Fruit fly (Drosophila melanogaster) whole organism, pupa: ENCODE data around the gene IPIP.

ENCODE experiments used
- CG10348 ChIP-seq: fragments of 200-800 bp; sonication (Bioruptor generic); IDR thresholded peaks from 2 replicates; pipeline ENCODE4 v1.3.6; 2022; ENCODE audit warnings: missing biosample characterization, missing genetic modification characterization
- CG12605 ChIP-seq: fragments of 200-800 bp; sonication (Bioruptor generic); IDR thresholded peaks from 2 replicates; pipeline ENCODE4 v1.3.6; 2022; ENCODE audit warnings: missing biosample characterization, missing genetic modification characterization
- CG13204 ChIP-seq: fragments of 200-800 bp; sonication (Bioruptor generic); optimal IDR thresholded peaks from 2 replicates; lab custom pipeline; 2018; ENCODE audit warnings: missing biosample characterization, mild to moderate bottlenecking, missing genetic modification characterization, moderate library complexity
- CG14655 ChIP-seq: fragments of 200-800 bp; sonication (Bioruptor generic); optimal IDR thresholded peaks from 3 replicates; lab custom pipeline; 2017; ENCODE audit warnings: mild to moderate bottlenecking, missing biosample characterization, missing genetic modification reagents, missing genetic modification characterization
- CG15710 ChIP-seq: fragments of 200-800 bp; sonication (Bioruptor generic); optimal IDR thresholded peaks from 2 replicates; lab custom pipeline; 2018; ENCODE audit warnings: missing biosample characterization, mild to moderate bottlenecking, missing genetic modification characterization, moderate library complexity
- CG17806 ChIP-seq: fragments of 200-800 bp; sonication (Bioruptor generic); optimal IDR thresholded peaks from 2 replicates; lab custom pipeline; 2018; ENCODE audit warnings: missing biosample characterization, mild to moderate bottlenecking, missing genetic modification characterization, moderate library complexity
- CG32121 ChIP-seq: fragments of 200-800 bp; sonication (Bioruptor generic); IDR thresholded peaks from 2 replicates; pipeline ENCODE4 v1.3.6; 2022; ENCODE audit warnings: missing biosample characterization, missing genetic modification characterization
- CG34367 ChIP-seq: fragments of 200-800 bp; sonication (Bioruptor generic); optimal IDR thresholded peaks from 2 replicates; lab custom pipeline; 2018; ENCODE audit warnings: missing biosample characterization, mild to moderate bottlenecking, missing genetic modification characterization
- CG4496 ChIP-seq: fragments of 200-800 bp; sonication (Bioruptor generic); IDR thresholded peaks from 3 replicates; pipeline ENCODE4 v1.3.6; 2022; ENCODE audit warnings: missing biosample characterization, missing genetic modification characterization
- CG8159 ChIP-seq: fragments of 200-800 bp; sonication (Bioruptor generic); optimal IDR thresholded peaks from 3 replicates; lab custom pipeline; 2018; ENCODE audit warnings: missing biosample characterization, mild to moderate bottlenecking, missing genetic modification characterization, moderate library complexity
- CG8301 ChIP-seq: fragments of 200-800 bp; sonication (Bioruptor generic); optimal IDR thresholded peaks from 2 replicates; lab custom pipeline; 2018; ENCODE audit warnings: missing biosample characterization, mild to moderate bottlenecking, missing genetic modification characterization
- CG9948 ChIP-seq: fragments of 200-800 bp; sonication (Bioruptor generic); optimal IDR thresholded peaks from 2 replicates; lab custom pipeline; 2018; ENCODE audit warnings: missing biosample characterization, mild to moderate bottlenecking, missing genetic modification characterization, moderate library complexity
- D1 ChIP-seq: fragments of 200-800 bp; sonication (Bioruptor generic); optimal IDR thresholded peaks from 2 replicates; lab custom pipeline; 2018; ENCODE audit warnings: missing biosample characterization, mild to moderate bottlenecking, missing genetic modification characterization, moderate library complexity
- EcR ChIP-seq: fragments of 200-800 bp; sonication (Bioruptor generic); optimal IDR thresholded peaks from 3 replicates; lab custom pipeline; 2019; ENCODE audit warnings: missing biosample characterization, missing genetic modification characterization, mild to moderate bottlenecking, moderate library complexity, missing genetic modification reagents
- Ets98B ChIP-seq: fragments of 200-800 bp; sonication (Bioruptor generic); IDR thresholded peaks from 2 replicates; pipeline ENCODE4 v1.3.6; 2022; ENCODE audit warnings: missing biosample characterization, missing genetic modification characterization
- Pif1A ChIP-seq: fragments of 200-800 bp; sonication (Bioruptor generic); optimal IDR thresholded peaks from 3 replicates; lab custom pipeline; 2016; ENCODE audit warnings: missing biosample characterization, missing genetic modification characterization
- Pif1B ChIP-seq: fragments of 200-800 bp; sonication (Bioruptor generic); optimal IDR thresholded peaks from 3 replicates; lab custom pipeline; 2016; ENCODE audit warnings: missing biosample characterization, missing genetic modification characterization
- Snoo ChIP-seq: fragments of 200-800 bp; sonication (Bioruptor generic); optimal IDR thresholded peaks from 3 replicates; lab custom pipeline; 2017; ENCODE audit warnings: missing biosample characterization, mild to moderate bottlenecking, missing genetic modification characterization, inconsistent platforms
- fd96Ca ChIP-seq: fragments of 200-800 bp; sonication (Bioruptor generic); IDR thresholded peaks from 3 replicates; pipeline ENCODE4 v1.3.6; 2022; ENCODE audit warnings: missing biosample characterization, missing genetic modification characterization
- gl ChIP-seq: fragments of 200-800 bp; sonication (Bioruptor generic); optimal IDR thresholded peaks from 2 replicates; lab custom pipeline; 2018; ENCODE audit warnings: missing biosample characterization, mild to moderate bottlenecking, missing genetic modification characterization
- rn ChIP-seq: fragments of 200-800 bp; sonication (Bioruptor generic); IDR thresholded peaks from 2 replicates; pipeline ENCODE4 v1.3.6; 2022; ENCODE audit warnings: missing biosample characterization, missing genetic modification characterization

Gene IPIP

dm6 chr2L:6047528-6048160 is at the start of gene IPIP:
Gene IPIP, plus strand, starts transcription at chr2L:6048002.
- TF ChIP-seq CG14655 (GFP tag; lab: Kevin White, UChicago) = no peak
- TF ChIP-seq CG34367 (tag; lab: Kevin White, UChicago) = no peak
- no peak for TF ChIP-seq D1 (tag; lab: Kevin White, UChicago)
- TF ChIP-seq Pif1B (GFP tag; lab: Kevin White, UChicago) = peak; percentile 17
- no peak for TF ChIP-seq CG32121 (GFP tag; lab: Robert Waterston, UW)
- TF ChIP-seq CG12605 (GFP tag; lab: Robert Waterston, UW) = no peak
- no peak for TF ChIP-seq CG17806
- TF ChIP-seq CG10348 (GFP tag; lab: Robert Waterston, UW) = no peak
- no peak for TF ChIP-seq CG9948 (tag; lab: Kevin White, UChicago)
- peak; percentile 24 for TF ChIP-seq Snoo
- peak; percentile 7 for TF ChIP-seq CG8159
- peak; percentile 50; the same call in 1 of the 3 replicates for TF ChIP-seq CG4496 (GFP tag; lab: Robert Waterston, UW)
- TF ChIP-seq CG8301 (tag; lab: Kevin White, UChicago) = no peak
- TF ChIP-seq Ets98B = peak; percentile 32; the same call in 1 of the 2 replicates
- no peak for TF ChIP-seq CG13204 (GFP tag; lab: Kevin White, UChicago)
- TF ChIP-seq rn (GFP tag; lab: Robert Waterston, UW) = no peak
- TF ChIP-seq Pif1A (GFP tag; lab: Kevin White, UChicago) = no peak
- TF ChIP-seq EcR (GFP tag; lab: Kevin White, UChicago) = no peak
- TF ChIP-seq gl (tag; lab: Kevin White, UChicago) = no peak
- peak; percentile 2 for TF ChIP-seq CG15710
- TF ChIP-seq fd96Ca = no peak

DNA sequence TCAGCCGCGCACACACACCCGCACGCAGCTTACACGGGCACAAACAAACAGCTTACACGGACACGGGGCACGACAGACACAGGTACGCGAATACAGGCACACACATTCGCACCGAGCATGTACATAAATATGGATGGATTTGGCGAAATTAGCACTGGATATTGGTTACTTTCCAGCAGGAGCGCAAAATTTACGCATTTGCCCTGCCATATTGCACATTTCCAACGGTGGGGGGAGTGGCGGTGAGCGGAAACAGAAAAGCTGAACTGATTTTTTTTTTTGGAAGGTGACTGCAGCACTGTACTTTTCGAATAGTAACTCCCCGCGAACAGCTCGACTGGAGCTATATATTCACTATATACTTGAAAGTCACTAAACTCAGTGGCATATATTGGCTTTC is 49.4 kb upstream of the IPIP start:
- 0 out of 3 replicates have a peak, but pooled peaks have one; percentile 3 for TF ChIP-seq CG4496 (GFP tag; lab: Robert Waterston, UW)
- no peak for TF ChIP-seq EcR (GFP tag; lab: Kevin White, UChicago)

dm6 chr2L:5999247-5999646 is 48.6 kb upstream of the IPIP start, which contains the start of gene Kdm5:
Gene Kdm5, minus strand, starts transcription at chr2L:5999501.
- TF ChIP-seq CG9948 (tag; lab: Kevin White, UChicago) (no peak), fd96Ca (0 out of 3 replicates have a peak, but pooled peaks have one; percentile 10), CG32121 (GFP tag; lab: Robert Waterston, UW) (peak; percentile 34; the same call in 1 of the 2 replicates), Snoo (peak; percentile 41), CG4496 (GFP tag; lab: Robert Waterston, UW) (peak; percentile 51; the same call in 1 of the 3 replicates), Pif1B (GFP tag; lab: Kevin White, UChicago) (no peak), CG17806 (peak; percentile 9), CG8301 (tag; lab: Kevin White, UChicago) (no peak), CG15710 (no peak), Ets98B (peak; percentile 46), CG8159 (peak; percentile 2), EcR (GFP tag; lab: Kevin White, UChicago) (peak; percentile 24)

DNA sequence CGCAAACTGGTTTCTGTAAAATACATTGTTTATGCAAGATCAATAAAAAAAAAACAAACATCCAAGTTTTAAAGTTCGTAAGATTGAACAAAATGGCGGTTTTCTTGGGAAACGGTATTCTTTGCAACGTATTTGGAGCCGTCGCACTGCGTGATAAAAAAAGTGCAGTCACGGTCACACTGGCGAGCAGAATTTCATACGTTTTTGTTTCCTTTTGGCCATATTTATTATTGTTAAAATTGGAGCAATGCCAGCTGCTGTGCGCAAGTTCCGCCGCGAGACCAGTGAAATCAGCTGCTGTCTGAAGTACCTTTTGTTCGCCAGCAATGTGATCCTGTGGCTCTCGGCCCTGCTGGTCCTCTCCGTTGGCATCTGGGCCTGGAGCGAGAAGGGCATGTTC is 47.7 kb upstream of the IPIP start, which contains the start of gene Tsp26A:
Gene Tsp26A (plus strand): TSS at position 164 of the 400 bp plus-strand sequence.
- no peak for TF ChIP-seq CG12605 (GFP tag; lab: Robert Waterston, UW)
- TF ChIP-seq CG9948 (tag; lab: Kevin White, UChicago) = no peak
- TF ChIP-seq CG13204 (GFP tag; lab: Kevin White, UChicago) = no peak
- TF ChIP-seq CG15710 = no peak
- TF ChIP-seq fd96Ca = no peak
- no peak for TF ChIP-seq Pif1A (GFP tag; lab: Kevin White, UChicago)
- TF ChIP-seq CG17806 = no peak

DNA sequence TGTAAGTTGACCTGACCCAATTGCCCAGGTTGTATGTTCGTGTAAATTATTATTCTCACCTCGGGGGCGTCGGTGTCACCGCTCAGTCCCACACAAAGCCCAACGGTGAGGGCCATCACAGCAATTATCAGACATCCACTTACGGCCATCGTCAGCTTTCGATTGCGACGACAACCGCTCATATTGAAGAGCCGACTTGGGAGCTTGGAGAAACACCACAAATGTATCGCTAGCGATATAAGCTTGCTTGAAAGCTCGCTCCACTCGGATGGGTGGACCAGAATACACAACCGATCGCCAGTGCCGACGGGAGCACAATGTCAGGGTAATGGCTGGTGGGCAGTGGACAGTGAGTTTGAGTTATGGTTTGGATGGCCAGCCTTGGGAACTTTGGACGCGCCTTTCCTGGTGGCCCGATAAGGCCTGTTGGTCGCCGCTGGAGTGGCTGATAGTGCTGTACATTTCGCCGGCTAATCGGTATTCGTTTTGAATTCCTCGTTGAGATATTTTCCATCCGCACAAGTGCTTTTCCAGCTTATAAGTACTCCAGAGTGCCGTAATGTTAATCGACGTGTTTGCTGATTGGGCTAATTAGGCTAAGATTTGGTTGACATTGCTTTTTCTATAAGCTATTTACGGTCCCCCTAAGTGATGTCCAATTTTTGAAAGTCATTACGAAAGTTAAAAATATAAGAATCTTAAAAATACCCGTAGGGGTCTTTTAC is 41.1 kb upstream of the IPIP start, which contains the start of gene Gal:
Gene Gal (minus strand): TSS at position 320 of the 725 bp plus-strand sequence.
- TF ChIP-seq Ets98B = peak; percentile 9; the same call in 1 of the 2 replicates
- no peak for TF ChIP-seq Pif1A (GFP tag; lab: Kevin White, UChicago)
- 0 out of 3 replicates have a peak, but pooled peaks have one; percentile 31 for TF ChIP-seq fd96Ca
- no peak for TF ChIP-seq CG14655 (GFP tag; lab: Kevin White, UChicago)
- peak; percentile 64 for TF ChIP-seq CG8159

DNA sequence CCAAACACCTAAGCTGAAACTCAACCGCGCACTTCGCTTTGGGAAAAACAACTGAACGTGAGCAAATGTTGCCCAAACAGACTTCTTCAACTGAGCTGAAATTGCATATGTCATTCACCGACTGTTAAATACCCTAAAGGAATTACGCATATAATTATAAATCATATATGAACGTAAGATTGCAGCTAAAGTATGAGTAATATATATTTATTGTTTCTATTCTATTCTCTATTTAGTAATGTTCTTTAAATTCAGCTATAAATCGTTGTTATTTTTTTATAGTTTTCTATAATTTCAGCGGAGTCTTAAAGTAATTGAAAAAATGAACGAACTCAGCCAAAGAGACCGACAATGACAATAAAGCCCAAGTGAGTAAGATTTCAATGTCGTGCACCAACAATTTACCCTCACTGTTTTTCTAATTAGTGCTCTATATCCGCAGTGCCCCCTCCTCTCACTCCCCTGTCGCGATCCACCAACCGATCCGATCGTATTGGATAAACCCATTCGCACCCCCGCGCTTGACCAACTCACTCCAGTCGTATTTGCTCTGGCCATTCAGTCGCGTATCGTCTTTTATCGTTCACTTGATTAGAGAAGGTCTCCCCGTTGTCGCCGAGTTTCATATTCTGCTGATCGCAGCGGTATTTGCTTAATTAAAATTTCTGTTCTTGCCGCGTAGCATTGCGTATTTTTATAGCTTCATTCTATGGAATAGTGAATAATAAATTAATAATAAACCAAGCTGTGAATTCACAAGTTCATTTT is 35.3 kb upstream of the IPIP start, which contains the start of gene CG9098:
Gene CG9098 (minus strand): TSS at position 36 of the 768 bp plus-strand sequence.
- TF ChIP-seq CG34367 (tag; lab: Kevin White, UChicago) (no peak), CG17806 (no peak), CG14655 (GFP tag; lab: Kevin White, UChicago) (no peak), Pif1A (GFP tag; lab: Kevin White, UChicago) (no peak), gl (tag; lab: Kevin White, UChicago) (no peak), Snoo (no peak)
